Worm (Caenorhabditis elegans) whole organism, L4 larva: ENCODE data around the gene Y56A3A.28.

Experiments used
- F10B5.3 ChIP-seq: sonication (generic microtip); optimal IDR thresholded peaks from 2 replicates; lab custom pipeline; 2016; ENCODE audit warnings: mild to moderate bottlenecking, missing genetic modification characterization, missing compliant biosample characterization
- T26A8.4 ChIP-seq: fragments of 200-800 bp; sonication (Bioruptor generic); IDR thresholded peaks from 2 replicates; pipeline ENCODE4 v1.3.6; 2022; ENCODE audit warnings: missing genetic modification characterization, missing compliant biosample characterization
- Y5F2A.4 ChIP-seq: fragments of 200-800 bp; sonication (Bioruptor generic); optimal IDR thresholded peaks from 2 replicates; lab custom pipeline; 2018; ENCODE audit warnings: mild to moderate bottlenecking, missing genetic modification characterization, missing compliant biosample characterization
- ZK337.2 ChIP-seq: fragments of 200-800 bp; sonication (Bioruptor generic); IDR thresholded peaks from 2 replicates; pipeline ENCODE4 v1.3.6; 2022; ENCODE audit warnings: missing genetic modification reagents, missing genetic modification characterization, missing compliant biosample characterization
- aha-1 ChIP-seq: fragments of 150-350 bp; peaks from one replicate; lab custom pipeline; 2014; ENCODE audit warnings: missing biosample characterization, missing genetic modification characterization
- ama-1 ChIP-seq: fragments of 150-350 bp; optimal IDR thresholded peaks from 2 replicates; lab custom pipeline; 2014; ENCODE audit warnings: inconsistent platforms, mixed read lengths
- ceh-62 ChIP-seq: sonication (generic microtip); optimal IDR thresholded peaks from 2 replicates; lab custom pipeline; 2017; ENCODE audit warnings: missing biosample characterization, missing genetic modification characterization
- ces-1 ChIP-seq: fragments of 150-350 bp; sonication (generic microtip); optimal IDR thresholded peaks from 4 replicates; lab custom pipeline; 2014; ENCODE audit warnings: missing biosample characterization, missing genetic modification reagents, missing genetic modification characterization
- daf-16 ChIP-seq, 3 experiments: sonication (generic microtip); optimal IDR thresholded peaks; 2 replicates each; lab custom pipeline; 2016 to 2017; ENCODE audit warnings: missing genetic modification characterization in 3 of 3, missing genetic modification reagents in 3 of 3, mild to moderate bottlenecking in 2 of 3, missing compliant biosample characterization in 2 of 3, missing biosample characterization in 1 of 3, moderate library complexity in 1 of 3
- dmd-8 ChIP-seq: fragments of 200-800 bp; sonication (Bioruptor generic); IDR thresholded peaks from 2 replicates; pipeline ENCODE4 v1.3.6; 2022; ENCODE audit warnings: missing genetic modification characterization, missing compliant biosample characterization
- dmd-9 ChIP-seq: fragments of 200-800 bp; sonication (Bioruptor generic); IDR thresholded peaks from 2 replicates; pipeline ENCODE4 v1.3.6; 2022; ENCODE audit warnings: missing genetic modification reagents, missing genetic modification characterization, missing compliant biosample characterization
- dpl-1 ChIP-seq: fragments of 150-350 bp; optimal IDR thresholded peaks from 2 replicates; lab custom pipeline; 2014; ENCODE audit warnings: missing biosample characterization, missing genetic modification reagents, missing genetic modification characterization
- dve-1 ChIP-seq: sonication (generic microtip); optimal IDR thresholded peaks from 2 replicates; lab custom pipeline; 2017; ENCODE audit warnings: antibody characterized with exemption, mild to moderate bottlenecking, missing genetic modification characterization, missing compliant biosample characterization; ENCODE audit not compliant: insufficient read depth
- egl-27 ChIP-seq: sonication (generic microtip); optimal IDR thresholded peaks from 3 replicates; lab custom pipeline; 2017; ENCODE audit warnings: missing biosample characterization, missing genetic modification reagents, missing genetic modification characterization
- hif-1 ChIP-seq, 2 experiments: sonication (generic microtip); optimal IDR thresholded peaks; 2 replicates each; lab custom pipeline; 2016 to 2017; ENCODE audit warnings: missing compliant biosample characterization in 2 of 2, missing genetic modification characterization in 2 of 2, missing genetic modification reagents in 2 of 2, missing genotype in 2 of 2, mild to moderate bottlenecking in 1 of 2
- hlh-11 ChIP-seq: fragments of 200-800 bp; sonication (Bioruptor generic); optimal IDR thresholded peaks from 2 replicates; lab custom pipeline; 2018; ENCODE audit warnings: mild to moderate bottlenecking, missing genetic modification characterization, missing compliant biosample characterization
- lim-7 ChIP-seq: fragments of 200-800 bp; sonication (Bioruptor generic); IDR thresholded peaks from 2 replicates; pipeline ENCODE4 v1.3.6; 2022; ENCODE audit warnings: missing genetic modification characterization, missing compliant biosample characterization
- lin-38 ChIP-seq: fragments of 200-800 bp; sonication (Bioruptor generic); IDR thresholded peaks from 2 replicates; pipeline ENCODE4 v1.3.6; 2022; ENCODE audit warnings: missing genetic modification reagents, missing genetic modification characterization, missing compliant biosample characterization
- lsy-2 ChIP-seq, 2 experiments: fragments of 150-350 bp in 1 of 2; sonication (generic microtip) in 1 of 2; optimal IDR thresholded peaks; 2 replicates each; lab custom pipeline; 2014 to 2017; ENCODE audit warnings: missing biosample characterization in 2 of 2, missing genetic modification characterization in 2 of 2
- mep-1 ChIP-seq: fragments of 150-350 bp; sonication (generic microtip); optimal IDR thresholded peaks from 3 replicates; lab custom pipeline; 2014; ENCODE audit warnings: missing biosample characterization, missing genetic modification characterization
- mes-2 ChIP-seq: sonication (generic microtip); optimal IDR thresholded peaks from 2 replicates; lab custom pipeline; 2016; ENCODE audit warnings: missing genotype, mild to moderate bottlenecking, missing genetic modification characterization, missing compliant biosample characterization; ENCODE audit not compliant: poor library complexity, severe bottlenecking
- mxl-3 ChIP-seq: fragments of 200-800 bp; sonication (Bioruptor generic); optimal IDR thresholded peaks from 2 replicates; lab custom pipeline; 2018; ENCODE audit warnings: mild to moderate bottlenecking, missing genetic modification characterization, missing compliant biosample characterization
- nhr-28 ChIP-seq: fragments of 150-350 bp; optimal IDR thresholded peaks from 2 replicates; lab custom pipeline; 2014; ENCODE audit warnings: missing biosample characterization, missing genetic modification characterization
- nhr-77 ChIP-seq: fragments of 150-350 bp; optimal IDR thresholded peaks from 2 replicates; lab custom pipeline; 2014; ENCODE audit warnings: missing biosample characterization, missing genetic modification characterization
- pha-4 ChIP-seq, 2 experiments: fragments of 150-350 bp in 1 of 2; fragments of 200-800 bp in 1 of 2; sonication (Bioruptor generic) in 1 of 2; IDR thresholded peaks in 1 of 2; optimal IDR thresholded peaks in 1 of 2; 2 replicates each; pipeline versions ENCODE4 v1.3.6 to Lab custom; 2014 to 2022; ENCODE audit warnings: missing genetic modification characterization in 2 of 2, missing genetic modification reagents in 2 of 2, missing biosample characterization in 1 of 2, missing compliant biosample characterization in 1 of 2
- php-3 ChIP-seq: fragments of 200-800 bp; sonication (Bioruptor generic); IDR thresholded peaks from 2 replicates; pipeline ENCODE4 v1.3.6; 2022; ENCODE audit warnings: missing genetic modification reagents, missing genetic modification characterization, missing compliant biosample characterization
- pqm-1 ChIP-seq: sonication (generic microtip); optimal IDR thresholded peaks from 2 replicates; lab custom pipeline; 2017; ENCODE audit warnings: missing biosample characterization, missing genetic modification characterization
- set-16 ChIP-seq: fragments of 200-800 bp; sonication (Bioruptor generic); IDR thresholded peaks from 2 replicates; pipeline ENCODE4 v1.3.6; 2022; ENCODE audit warnings: missing genetic modification reagents, missing genetic modification characterization, missing compliant biosample characterization
- skn-1 ChIP-seq: fragments of 150-350 bp; optimal IDR thresholded peaks from 2 replicates; lab custom pipeline; 2014; ENCODE audit warnings: missing biosample characterization, missing genetic modification characterization
- spr-1 ChIP-seq: sonication (generic microtip); optimal IDR thresholded peaks from 2 replicates; lab custom pipeline; 2016; ENCODE audit warnings: mild to moderate bottlenecking, missing genetic modification characterization, missing compliant biosample characterization
- unc-130 ChIP-seq: sonication (generic microtip); optimal IDR thresholded peaks from 2 replicates; lab custom pipeline; 2016; ENCODE audit warnings: missing genetic modification reagents, missing genetic modification characterization, missing compliant biosample characterization
- zfp-3 ChIP-seq: fragments of 200-800 bp; sonication (Bioruptor generic); conservative IDR thresholded peaks from 2 replicates; pipeline ENCODE4 v1.3.6; 2022; ENCODE audit warnings: missing genetic modification reagents, missing genetic modification characterization, missing compliant biosample characterization
- ztf-7 ChIP-seq: fragments of 150-350 bp; optimal IDR thresholded peaks from 2 replicates; lab custom pipeline; 2014; ENCODE audit warnings: missing biosample characterization, missing genetic modification characterization

Gene Y56A3A.28

DNA sequence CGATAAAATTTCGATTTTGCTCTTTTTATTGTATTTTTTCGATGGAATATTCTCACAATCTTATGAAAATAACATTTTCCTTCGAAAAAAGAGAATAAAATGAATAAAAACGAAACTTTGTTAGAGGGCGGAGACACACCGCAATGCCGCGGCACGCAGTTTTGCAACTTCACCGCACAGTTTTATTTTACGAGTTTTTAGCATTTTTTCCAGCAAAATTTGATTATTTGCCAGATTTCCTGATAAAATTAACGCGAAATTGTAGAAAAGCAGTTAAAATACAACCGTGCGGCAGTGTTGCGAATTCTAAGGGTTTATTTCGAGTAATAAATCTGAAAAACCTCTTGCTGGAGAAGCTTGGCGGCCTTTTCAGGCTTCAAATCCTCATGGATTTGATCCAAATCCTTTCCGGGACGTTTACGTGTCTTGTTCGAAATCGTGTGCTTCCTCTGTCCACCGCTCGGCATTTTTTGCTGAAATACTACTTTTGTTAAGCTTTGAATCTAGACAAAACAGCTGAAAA lies 52.9 kb downstream of the Y56A3A.28 start, which contains the start of gene znf-593:
Gene znf-593, minus strand, starts transcription at position 473 of the 523 bp plus-strand sequence.
- TF ChIP-seq hlh-11 (tag; lab: Kevin White, UChicago) (peak; percentile 5), mes-2 (peak; percentile 61), Y5F2A.4 (GFP tag; lab: Kevin White, UChicago) (peak; percentile 55), dpl-1 (peak; percentile 18), ces-1 (GFP tag; lab: Kevin White, UChicago) (no peak), F10B5.3 (tag; lab: Kevin White, UChicago) (peak; percentile 13), php-3 (GFP tag; lab: Robert Waterston, UW) (peak; percentile 49; the same call in 1 of the 2 replicates), mep-1 (tag; lab: Kevin White, UChicago) (peak; percentile 21), zfp-3 (0 out of 2 replicates have a peak, but pooled peaks have one; percentile 30), pha-4 (GFP tag; IDR thresholded peaks at IDR 0.05; lab: Robert Waterston, UW) (0 out of 2 replicates have a peak, but pooled peaks have one; percentile 27), pha-4 (tag; optimal IDR thresholded peaks at IDR 0.05; lab: Kevin White, UChicago) (no peak), ama-1 (lab: Kevin White, UChicago) (peak; percentile 12), spr-1 (peak; percentile 18), lin-38 (GFP tag; lab: Robert Waterston, UW) (peak; percentile 19; the same call in 1 of the 2 replicates), lsy-2 (tag; optimal IDR thresholded peaks at IDR 0.05; lab: Kevin White, UChicago) (peak in 1 of 2 experiments; percentile 30), ZK337.2 (GFP tag; lab: Robert Waterston, UW) (no peak), unc-130 (GFP tag; lab: Kevin White, UChicago) (no peak), nhr-77 (tag; lab: Kevin White, UChicago) (no peak), hif-1 (tag; optimal IDR thresholded peaks at IDR 0.05; lab: Kevin White, UChicago) (no peak), aha-1 (tag; lab: Kevin White, UChicago) (peak; percentile 52), daf-16 (GFP tag; optimal IDR thresholded peaks at IDR 0.05; lab: Kevin White, UChicago) (no peak), daf-16 (tag; optimal IDR thresholded peaks at IDR 0.05; lab: Kevin White, UChicago) (peak; percentile 11), ztf-7 (tag; lab: Kevin White, UChicago) (no peak), skn-1 (tag; lab: Kevin White, UChicago) (no peak), dve-1 (tag; lab: Kevin White, UChicago) (peak; percentile 47), T26A8.4 (peak; percentile 56)

DNA sequence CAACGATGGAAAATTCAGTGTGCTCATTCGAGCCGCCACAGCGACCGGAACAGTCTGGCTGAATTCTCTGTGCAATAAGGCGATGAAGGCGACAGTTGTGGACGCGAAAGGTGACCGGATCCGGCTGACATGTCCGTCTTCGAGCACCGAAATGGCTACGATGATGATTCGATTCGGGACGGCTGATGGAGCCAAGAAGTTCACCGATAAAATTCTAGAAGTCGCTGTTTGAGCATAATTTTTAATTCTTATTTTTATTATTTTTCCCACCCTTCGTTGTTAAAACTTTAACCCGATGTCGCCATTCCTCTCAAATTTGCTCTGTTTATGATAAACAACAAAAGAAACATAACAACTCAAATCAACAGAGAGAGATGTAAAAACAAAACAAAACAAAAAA lies 53.6 kb downstream of the Y56A3A.28 start:
- TF ChIP-seq aha-1 (tag; lab: Kevin White, UChicago) (peak; percentile 9), lin-38 (GFP tag; lab: Robert Waterston, UW) (0 out of 2 replicates have a peak, but pooled peaks have one; percentile 25), mes-2 (peak; percentile 45), dmd-8 (GFP tag; lab: Robert Waterston, UW) (no peak)

DNA sequence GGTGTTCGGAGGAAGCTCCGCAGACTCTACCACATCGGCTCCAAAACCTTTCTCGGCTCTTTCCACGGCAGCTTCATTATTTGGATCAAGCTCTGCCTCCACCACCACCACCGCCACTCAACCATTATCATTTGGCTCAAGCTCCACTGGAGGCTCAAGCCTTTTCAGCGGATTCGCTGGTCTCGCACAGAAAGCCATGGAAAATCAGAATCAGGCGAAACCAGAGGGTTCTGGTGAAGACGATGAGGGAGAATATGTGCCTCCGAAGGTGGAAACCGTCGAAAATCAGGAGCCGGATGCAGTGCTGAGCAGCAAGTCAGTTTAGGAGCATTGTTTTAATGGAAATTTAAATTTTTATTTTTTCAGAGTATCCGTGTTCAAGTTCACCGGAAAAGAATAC lies 54.1 kb downstream of the Y56A3A.28 start:
- peak; percentile 90 for TF ChIP-seq aha-1 (tag; lab: Kevin White, UChicago)
- TF ChIP-seq egl-27 (tag; lab: Kevin White, UChicago), result no peak
- TF ChIP-seq set-16, result peak; percentile 56

DNA sequence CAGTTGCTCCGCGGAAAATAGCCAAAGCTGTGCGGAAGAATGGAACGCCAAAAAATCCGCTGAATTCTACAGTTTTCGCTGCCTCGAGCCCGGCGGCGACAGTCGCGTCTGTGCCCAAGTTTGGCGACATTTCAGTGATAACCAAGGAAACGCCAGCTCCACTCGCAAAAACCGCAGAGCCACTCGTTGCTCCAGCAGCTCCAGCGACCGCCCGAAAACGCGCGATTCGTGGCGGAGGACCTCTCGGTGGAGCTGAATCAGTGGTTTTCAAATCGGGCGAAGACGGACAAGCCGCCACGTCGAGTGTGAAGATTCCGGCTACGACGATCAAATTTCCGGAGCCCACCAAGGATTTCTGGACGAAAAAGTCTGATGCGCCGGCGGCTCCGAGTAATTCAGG lies 54.9 kb downstream of the Y56A3A.28 start:
- TF ChIP-seq set-16, result peak; percentile 86
- TF ChIP-seq pqm-1 (tag; lab: Kevin White, UChicago), result no peak
- TF ChIP-seq egl-27 (tag; lab: Kevin White, UChicago), result no peak
- TF ChIP-seq ceh-62 (tag; lab: Kevin White, UChicago), result no peak
- no peak for TF ChIP-seq php-3 (GFP tag; lab: Robert Waterston, UW)
- no peak for TF ChIP-seq aha-1 (tag; lab: Kevin White, UChicago)

DNA sequence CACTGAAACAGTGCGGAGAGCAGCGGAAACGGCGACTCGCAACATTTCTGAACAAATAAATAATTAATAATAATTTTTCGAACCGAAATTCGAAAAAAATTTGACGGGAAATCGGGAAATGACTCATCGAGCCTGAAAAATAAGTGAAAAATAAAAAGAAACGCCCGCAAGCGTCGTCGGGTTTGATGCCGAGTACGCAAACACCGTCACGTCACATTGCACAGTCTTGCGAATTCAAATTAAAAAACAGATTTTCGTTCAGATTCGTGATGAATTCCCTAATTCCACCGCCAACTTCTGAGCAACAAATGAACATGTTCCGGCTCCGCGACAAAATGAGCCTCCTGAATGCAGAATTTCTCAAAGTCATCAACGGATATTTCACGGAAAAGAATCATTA lies 55.5 kb downstream of the Y56A3A.28 start, which contains the start of the genes ndab-1 and npp-16:
Gene ndab-1, minus strand, starts transcription at position 47 of the 400 bp plus-strand sequence.
Gene npp-16, plus strand, starts transcription at position 263 of the 400 bp plus-strand sequence.
- TF ChIP-seq dmd-9 (GFP tag; lab: Robert Waterston, UW) (no peak), skn-1 (tag; lab: Kevin White, UChicago) (no peak), mxl-3 (GFP tag; lab: Kevin White, UChicago) (no peak), lin-38 (GFP tag; lab: Robert Waterston, UW) (peak; percentile 61), set-16 (no peak), lim-7 (peak; percentile 11; the same call in 1 of the 2 replicates), dpl-1 (peak; percentile 54), lsy-2 (tag; optimal IDR thresholded peaks at IDR 0.05; lab: Kevin White, UChicago) (peak in 1 of 2 experiments; percentile 43), mes-2 (peak; percentile 76), nhr-28 (no peak)
- TF ChIP-seq, all 104 proteins: peak for 5
